Fruit fly (Drosophila melanogaster): ENCODE data around the gene ImpL1.

dm6 chr3L:13409809-13410521 lies 27.4 kb downstream of the ImpL1 start:
- TF ChIP-seq pan (optimal IDR thresholded peaks at IDR 0.05) (no peak), jim (GFP tag; optimal IDR thresholded peaks at IDR 0.05) (no peak), usp (GFP tag; optimal IDR thresholded peaks at IDR 0.05) (no peak), fru (GFP tag; optimal IDR thresholded peaks at IDR 0.05) (peak; percentile 25), dl (GFP tag; optimal IDR thresholded peaks at IDR 0.05; ENCODE audit: insufficient read depth in 1 of 2, partially characterized antibody in 2 of 2) (no peak), N (GFP tag; optimal IDR thresholded peaks at IDR 0.05) (no peak), Dfd (GFP tag; optimal IDR thresholded peaks at IDR 0.05) (no peak), br (GFP tag; optimal IDR thresholded peaks at IDR 0.05) (peak; percentile 21), Myc (optimal IDR thresholded peaks at IDR 0.05) (no peak), Sp1 (GFP tag; optimal IDR thresholded peaks at IDR 0.05) (peak; percentile 42)

Data from whole organism, wandering third instar larva.